Worm (Caenorhabditis elegans): ENCODE data around the gene bus-2.

DNA sequence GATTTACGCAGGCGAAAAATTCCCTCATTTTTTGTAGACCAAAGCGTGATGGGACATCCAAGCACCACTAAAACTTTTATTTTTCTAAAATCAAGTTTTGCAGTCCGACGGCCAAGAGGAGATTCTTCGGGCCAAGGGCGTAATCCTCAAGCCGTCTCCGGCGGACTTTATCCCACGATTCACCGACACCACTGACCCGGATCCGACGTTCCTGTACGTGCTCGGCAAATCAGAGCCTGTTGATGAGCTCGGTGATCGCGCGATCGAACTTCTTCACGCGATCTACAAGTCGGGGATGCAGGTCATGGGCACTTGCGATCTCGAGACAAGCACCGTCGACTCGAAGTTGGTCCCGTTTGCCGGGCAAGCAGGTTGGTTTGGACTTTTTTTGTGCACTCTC, 13.9 kb downstream of the bus-2 start:
- TF ChIP-seq him-1 (tag; optimal IDR thresholded peaks at IDR 0.05) (no peak), W03F9.2 (tag; optimal IDR thresholded peaks at IDR 0.05) (no peak), dao-5 (tag; optimal IDR thresholded peaks at IDR 0.05) (no peak)
